Fruit fly (Drosophila melanogaster) whole organism, pupa: Measurements from ENCODE around the gene Tango5.

Experiments used
- CG12605 ChIP-seq: fragments of 200-800 bp; sonication (Bioruptor generic); IDR thresholded peaks from 2 replicates; pipeline ENCODE4 v1.3.6; 2022; ENCODE audit warnings: missing biosample characterization, missing genetic modification characterization
- CG13204 ChIP-seq: fragments of 200-800 bp; sonication (Bioruptor generic); optimal IDR thresholded peaks from 2 replicates; lab custom pipeline; 2018; ENCODE audit warnings: missing biosample characterization, mild to moderate bottlenecking, missing genetic modification characterization, moderate library complexity
- CG15710 ChIP-seq: fragments of 200-800 bp; sonication (Bioruptor generic); optimal IDR thresholded peaks from 2 replicates; lab custom pipeline; 2018; ENCODE audit warnings: missing biosample characterization, mild to moderate bottlenecking, missing genetic modification characterization, moderate library complexity
- CG32121 ChIP-seq: fragments of 200-800 bp; sonication (Bioruptor generic); IDR thresholded peaks from 2 replicates; pipeline ENCODE4 v1.3.6; 2022; ENCODE audit warnings: missing biosample characterization, missing genetic modification characterization
- EcR ChIP-seq: fragments of 200-800 bp; sonication (Bioruptor generic); optimal IDR thresholded peaks from 3 replicates; lab custom pipeline; 2019; ENCODE audit warnings: missing biosample characterization, missing genetic modification characterization, mild to moderate bottlenecking, moderate library complexity, missing genetic modification reagents
- Snoo ChIP-seq: fragments of 200-800 bp; sonication (Bioruptor generic); optimal IDR thresholded peaks from 3 replicates; lab custom pipeline; 2017; ENCODE audit warnings: missing biosample characterization, mild to moderate bottlenecking, missing genetic modification characterization, inconsistent platforms
- gl ChIP-seq: fragments of 200-800 bp; sonication (Bioruptor generic); optimal IDR thresholded peaks from 2 replicates; lab custom pipeline; 2018; ENCODE audit warnings: missing biosample characterization, mild to moderate bottlenecking, missing genetic modification characterization

DNA sequence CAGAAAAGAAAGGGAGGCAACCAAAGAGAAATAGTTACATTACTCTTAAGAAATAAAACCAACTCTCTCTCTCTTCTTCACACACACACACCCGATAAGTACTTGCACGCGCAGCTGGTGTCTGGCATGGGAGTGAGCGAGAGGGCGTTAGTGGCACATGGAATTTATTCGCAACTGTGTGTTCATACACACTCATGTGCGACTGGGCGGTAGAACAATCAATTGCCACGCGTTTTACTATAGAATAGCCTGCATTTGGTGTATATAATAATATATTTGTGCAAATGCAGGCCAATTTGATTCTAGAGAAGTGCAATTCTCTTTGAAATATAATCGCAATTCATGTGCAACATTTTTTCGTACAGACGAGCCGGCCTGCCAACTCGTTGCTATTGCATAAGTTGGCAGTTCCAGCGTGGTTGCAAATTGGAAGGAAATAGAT lies 21.7 kb upstream of the Tango5 start:
- no peak for TF ChIP-seq CG13204
- TF ChIP-seq CG32121 (GFP tag; lab: Robert Waterston, UW): no peak; the same call in 1 of the 2 replicates
- TF ChIP-seq gl: no peak
- no peak for TF ChIP-seq Snoo
- TF ChIP-seq CG15710 (tag; lab: Kevin White, UChicago): no peak
- no peak for TF ChIP-seq CG12605 (GFP tag; lab: Robert Waterston, UW)
- TF ChIP-seq EcR: no peak
